Fruit fly (Drosophila melanogaster): ENCODE results near the gene PDZ-GEF.

DNA sequence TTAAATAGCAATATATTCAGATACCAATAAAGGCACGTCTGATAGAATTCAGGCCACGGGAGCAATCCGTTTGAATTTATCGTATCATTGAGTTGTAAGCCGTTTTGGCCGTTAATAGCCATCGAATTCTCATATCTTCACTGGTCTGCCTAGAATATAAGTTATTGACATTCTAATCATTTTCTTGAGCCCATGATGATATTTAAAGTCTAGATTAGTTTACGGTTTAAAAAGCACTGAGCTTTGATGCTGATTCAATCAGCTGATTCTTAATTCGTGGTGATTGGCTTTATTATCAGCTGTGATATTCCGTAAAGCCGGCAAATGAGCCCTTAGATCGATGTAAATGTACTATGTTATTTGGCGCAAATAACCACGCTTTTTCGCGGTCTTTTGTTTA, 48.5 kb downstream of the PDZ-GEF start, which contains the start of gene slam:
- no peak for TF ChIP-seq foxo (GFP tag; optimal IDR thresholded peaks at IDR 0.05)
- TF ChIP-seq Abd-B (GFP tag; optimal IDR thresholded peaks at IDR 0.05) = no peak
- no peak for TF ChIP-seq HLH106 (tag; optimal IDR thresholded peaks at IDR 0.05)
